Fruit fly (Drosophila melanogaster) whole organism, embryonic: ENCODE results near the gene e.

Experiments used
- Blimp-1 ChIP-seq: fragments of 200-800 bp; sonication (Bioruptor generic); optimal IDR thresholded peaks from 3 replicates; lab custom pipeline; 2018; ENCODE audit warnings: missing biosample characterization, missing genetic modification characterization, mild to moderate bottlenecking, moderate library complexity, missing genetic modification reagents
- BtbVII ChIP-seq: fragments of 200-800 bp; sonication (Bioruptor generic); optimal IDR thresholded peaks from 3 replicates; lab custom pipeline; 2017; ENCODE audit warnings: missing biosample characterization, mild to moderate bottlenecking, missing genetic modification characterization
- CG10267 ChIP-seq: fragments of 200-800 bp; sonication (Bioruptor generic); optimal IDR thresholded peaks from 2 replicates; lab custom pipeline; 2018; ENCODE audit warnings: missing biosample characterization, mild to moderate bottlenecking, missing genetic modification characterization, moderate library complexity
- CG10654 ChIP-seq: fragments of 200-800 bp; sonication (Bioruptor generic); optimal IDR thresholded peaks from 2 replicates; lab custom pipeline; 2016; ENCODE audit warnings: missing biosample characterization, missing genetic modification characterization
- CG11085 ChIP-seq: fragments of 200-800 bp; sonication (Bioruptor generic); IDR thresholded peaks from 2 replicates; pipeline ENCODE4 v1.3.6; 2022; ENCODE audit warnings: missing biosample characterization, missing genetic modification characterization
- CG12299 ChIP-seq: fragments of 200-800 bp; sonication (Bioruptor generic); optimal IDR thresholded peaks from 2 replicates; lab custom pipeline; 2018; ENCODE audit warnings: missing biosample characterization, mild to moderate bottlenecking, missing genetic modification characterization
- CG12942 ChIP-seq: fragments of 200-800 bp; sonication (Bioruptor generic); optimal IDR thresholded peaks from 3 replicates; lab custom pipeline; 2016; ENCODE audit warnings: missing biosample characterization, missing genetic modification characterization
- CG15514 ChIP-seq: fragments of 200-800 bp; sonication (Bioruptor generic); optimal IDR thresholded peaks from 3 replicates; lab custom pipeline; 2017; ENCODE audit warnings: missing biosample characterization, missing genetic modification characterization, mild to moderate bottlenecking, moderate library complexity, missing genetic modification reagents
- CG17359 ChIP-seq: fragments of 200-800 bp; sonication (Bioruptor generic); optimal IDR thresholded peaks from 3 replicates; lab custom pipeline; 2018; ENCODE audit warnings: missing biosample characterization, mild to moderate bottlenecking, missing genetic modification characterization, moderate library complexity
- CG17361 ChIP-seq: fragments of 200-800 bp; sonication (Bioruptor generic); IDR thresholded peaks from 3 replicates; pipeline ENCODE4 v1.3.6; 2022; ENCODE audit warnings: missing biosample characterization, missing genetic modification characterization
- CG2120 ChIP-seq: fragments of 200-800 bp; sonication (Bioruptor generic); optimal IDR thresholded peaks from 3 replicates; lab custom pipeline; 2016; ENCODE audit warnings: missing biosample characterization, missing genetic modification characterization
- CG2712 ChIP-seq: fragments of 200-800 bp; optimal IDR thresholded peaks from 3 replicates; lab custom pipeline; 2019; ENCODE audit warnings: missing biosample characterization, mild to moderate bottlenecking, missing genetic modification characterization, moderate library complexity
- CG3407 ChIP-seq: fragments of 200-800 bp; sonication (Bioruptor generic); optimal IDR thresholded peaks from 2 replicates; lab custom pipeline; 2018; ENCODE audit warnings: missing biosample characterization, mild to moderate bottlenecking, missing genetic modification characterization
- CG4707 ChIP-seq: fragments of 200-800 bp; sonication (Bioruptor generic); optimal IDR thresholded peaks from 2 replicates; lab custom pipeline; 2018; ENCODE audit warnings: missing biosample characterization, mild to moderate bottlenecking, missing genetic modification characterization, moderate library complexity
- CG4854 ChIP-seq: fragments of 200-800 bp; sonication (Bioruptor generic); optimal IDR thresholded peaks from 2 replicates; lab custom pipeline; 2016; ENCODE audit warnings: missing biosample characterization, missing genetic modification characterization, inconsistent platforms
- CG6689 ChIP-seq: fragments of 200-800 bp; sonication (Bioruptor generic); IDR thresholded peaks from 2 replicates; pipeline ENCODE4 v1.3.6; 2022; ENCODE audit warnings: missing biosample characterization, missing genetic modification characterization
- CG6765 ChIP-seq: fragments of 200-800 bp; sonication (Bioruptor generic); optimal IDR thresholded peaks from 3 replicates; lab custom pipeline; 2017; ENCODE audit warnings: missing biosample characterization, mild to moderate bottlenecking, missing genetic modification characterization
- CG6791 ChIP-seq: fragments of 200-800 bp; sonication (Bioruptor generic); IDR thresholded peaks from 3 replicates; pipeline ENCODE4 v1.3.6; 2022; ENCODE audit warnings: missing biosample characterization, missing genetic modification characterization; ENCODE audit not compliant: partially characterized antibody
- CG7357 ChIP-seq: fragments of 200-800 bp; sonication (Bioruptor generic); IDR thresholded peaks from 3 replicates; pipeline ENCODE4 v1.3.6; 2022; ENCODE audit warnings: missing biosample characterization, missing genetic modification characterization
- CG7987 ChIP-seq: fragments of 200-800 bp; sonication (Bioruptor generic); optimal IDR thresholded peaks from 2 replicates; lab custom pipeline; 2018; ENCODE audit warnings: missing biosample characterization, mild to moderate bottlenecking, missing genetic modification characterization, moderate library complexity
- CG8388 ChIP-seq: fragments of 200-800 bp; sonication (Bioruptor generic); optimal IDR thresholded peaks from 2 replicates; lab custom pipeline; 2019; ENCODE audit warnings: missing biosample characterization, mild to moderate bottlenecking, missing genetic modification characterization, moderate library complexity
- CG9727 ChIP-seq: fragments of 200-800 bp; sonication (Bioruptor generic); optimal IDR thresholded peaks from 3 replicates; lab custom pipeline; 2017; ENCODE audit warnings: missing biosample characterization, mild to moderate bottlenecking, missing genetic modification characterization
- Chrac-16 ChIP-seq: fragments of 200-800 bp; sonication (Bioruptor generic); optimal IDR thresholded peaks from 3 replicates; lab custom pipeline; 2016; ENCODE audit warnings: missing biosample characterization, missing genetic modification characterization
- CkIIα-i1 ChIP-seq: fragments of 200-800 bp; sonication (Bioruptor generic); IDR thresholded peaks from 2 replicates; pipeline ENCODE4 v1.3.6; 2022; ENCODE audit warnings: missing biosample characterization, missing genetic modification characterization
- Dfd ChIP-seq, 2 experiments: fragments of >200 bp; optimal IDR thresholded peaks; 2 replicates each; lab custom pipeline; 2017; ENCODE audit warnings: missing biosample characterization in 2 of 2, missing genetic modification characterization in 2 of 2
- Doc3 ChIP-seq: fragments of 200-800 bp; sonication (Bioruptor generic); IDR thresholded peaks from 3 replicates; pipeline ENCODE4 v1.3.6; 2022; ENCODE audit warnings: missing biosample characterization, missing genetic modification characterization; ENCODE audit not compliant: partially characterized antibody
- ERR ChIP-seq: fragments of 200-800 bp; sonication (Bioruptor generic); optimal IDR thresholded peaks from 2 replicates; lab custom pipeline; 2016; ENCODE audit warnings: missing biosample characterization, missing genetic modification characterization
- HmgD ChIP-seq: fragments of 200-800 bp; sonication (Bioruptor generic); optimal IDR thresholded peaks from 3 replicates; lab custom pipeline; 2016; ENCODE audit warnings: missing biosample characterization, missing genetic modification characterization
- Hsf ChIP-seq: fragments of 200-800 bp; sonication (Bioruptor generic); optimal IDR thresholded peaks from 3 replicates; lab custom pipeline; 2016; ENCODE audit warnings: missing biosample characterization, missing genetic modification characterization
- Kr ChIP-seq: fragments of 200-800 bp; sonication (Bioruptor generic); optimal IDR thresholded peaks from 2 replicates; lab custom pipeline; 2017; ENCODE audit warnings: missing biosample characterization, mild to moderate bottlenecking, missing genetic modification characterization
- Lhr ChIP-seq: fragments of 200-800 bp; sonication (Bioruptor generic); optimal IDR thresholded peaks from 3 replicates; lab custom pipeline; 2017; ENCODE audit warnings: mild to moderate bottlenecking, missing biosample characterization, missing genetic modification reagents, missing genetic modification characterization
- NC2α ChIP-seq: fragments of 200-800 bp; sonication (Bioruptor generic); optimal IDR thresholded peaks from 2 replicates; lab custom pipeline; 2016; ENCODE audit warnings: missing biosample characterization, missing genetic modification characterization
- Sry-δ ChIP-seq: fragments of 200-800 bp; sonication (Bioruptor generic); optimal IDR thresholded peaks from 2 replicates; lab custom pipeline; 2016; ENCODE audit warnings: missing biosample characterization, missing genetic modification characterization
- Xrp1 ChIP-seq: fragments of 200-800 bp; sonication (Bioruptor generic); IDR thresholded peaks from 2 replicates; pipeline ENCODE4 v1.3.6; 2022; ENCODE audit warnings: missing biosample characterization, missing genetic modification characterization
- ash1 ChIP-seq: fragments of 200-800 bp; sonication (Bioruptor generic); optimal IDR thresholded peaks from 2 replicates; lab custom pipeline; 2018; ENCODE audit warnings: missing biosample characterization, mild to moderate bottlenecking, missing genetic modification characterization
- az2 ChIP-seq: fragments of 200-800 bp; sonication (Bioruptor generic); optimal IDR thresholded peaks from 3 replicates; lab custom pipeline; 2016; ENCODE audit warnings: missing biosample characterization, missing genetic modification characterization
- dati ChIP-seq: fragments of 200-800 bp; sonication (Bioruptor generic); IDR thresholded peaks from 2 replicates; pipeline ENCODE4 v1.3.6; 2022; ENCODE audit warnings: missing biosample characterization, missing genetic modification characterization
- disco-r ChIP-seq: fragments of 200-800 bp; sonication (Bioruptor generic); optimal IDR thresholded peaks from 2 replicates; lab custom pipeline; 2016; ENCODE audit warnings: missing biosample characterization, missing genetic modification characterization
- dmrt11E ChIP-seq: fragments of 200-800 bp; sonication (Bioruptor generic); optimal IDR thresholded peaks from 3 replicates; lab custom pipeline; 2018; ENCODE audit warnings: missing biosample characterization, mild to moderate bottlenecking, missing genetic modification characterization, moderate library complexity
- fd64A ChIP-seq: fragments of 200-800 bp; sonication (Bioruptor generic); optimal IDR thresholded peaks from 3 replicates; lab custom pipeline; 2018; ENCODE audit warnings: missing biosample characterization, mild to moderate bottlenecking, missing genetic modification characterization
- fd96Cb ChIP-seq: fragments of 200-800 bp; sonication (Bioruptor generic); optimal IDR thresholded peaks from 2 replicates; lab custom pipeline; 2018; ENCODE audit warnings: missing biosample characterization, mild to moderate bottlenecking, missing genetic modification characterization, moderate library complexity
- gsb-n ChIP-seq: fragments of 200-800 bp; sonication (Bioruptor generic); optimal IDR thresholded peaks from 3 replicates; lab custom pipeline; 2018; ENCODE audit warnings: missing biosample characterization, mild to moderate bottlenecking, missing genetic modification characterization
- jigr1 ChIP-seq: fragments of 200-800 bp; sonication (Bioruptor generic); IDR thresholded peaks from 3 replicates; pipeline ENCODE4 v1.3.6; 2022; ENCODE audit warnings: missing biosample characterization, missing genetic modification characterization
- kah ChIP-seq: fragments of 200-800 bp; sonication (Bioruptor generic); optimal IDR thresholded peaks from 2 replicates; lab custom pipeline; 2018; ENCODE audit warnings: missing biosample characterization, mild to moderate bottlenecking, missing genetic modification characterization
- nom ChIP-seq: fragments of 200-800 bp; sonication (Bioruptor generic); optimal IDR thresholded peaks from 2 replicates; lab custom pipeline; 2017; ENCODE audit warnings: missing biosample characterization, missing genetic modification characterization, mild to moderate bottlenecking, moderate library complexity, missing genetic modification reagents
- onecut ChIP-seq: fragments of 200-800 bp; sonication (Bioruptor generic); IDR thresholded peaks from 2 replicates; pipeline ENCODE4 v1.3.6; 2022; ENCODE audit warnings: missing biosample characterization, missing genetic modification characterization
- org-1 ChIP-seq: fragments of 200-800 bp; sonication (Bioruptor generic); optimal IDR thresholded peaks from 2 replicates; lab custom pipeline; 2017; ENCODE audit warnings: missing biosample characterization, missing genetic modification characterization
- psq ChIP-seq: fragments of 200-800 bp; sonication (Bioruptor generic); optimal IDR thresholded peaks from 2 replicates; lab custom pipeline; 2017; ENCODE audit warnings: missing biosample characterization, missing genetic modification characterization
- sens ChIP-seq: fragments of 200-800 bp; sonication (Bioruptor generic); peaks from one replicate; lab custom pipeline; 2016; ENCODE audit warnings: missing biosample characterization, missing genetic modification characterization
- tin ChIP-seq: fragments of 200-800 bp; sonication (Bioruptor generic); optimal IDR thresholded peaks from 3 replicates; lab custom pipeline; 2016; ENCODE audit warnings: missing biosample characterization, missing genetic modification characterization
- trh ChIP-seq: fragments of 200-800 bp; sonication (Bioruptor generic); optimal IDR thresholded peaks from 2 replicates; lab custom pipeline; 2016; ENCODE audit warnings: missing biosample characterization, missing genetic modification characterization
- z ChIP-seq: fragments of 200-800 bp; sonication (Bioruptor generic); IDR thresholded peaks from 3 replicates; pipeline ENCODE4 v1.3.6; 2022; ENCODE audit warnings: missing biosample characterization, missing genetic modification characterization

e gene

DNA sequence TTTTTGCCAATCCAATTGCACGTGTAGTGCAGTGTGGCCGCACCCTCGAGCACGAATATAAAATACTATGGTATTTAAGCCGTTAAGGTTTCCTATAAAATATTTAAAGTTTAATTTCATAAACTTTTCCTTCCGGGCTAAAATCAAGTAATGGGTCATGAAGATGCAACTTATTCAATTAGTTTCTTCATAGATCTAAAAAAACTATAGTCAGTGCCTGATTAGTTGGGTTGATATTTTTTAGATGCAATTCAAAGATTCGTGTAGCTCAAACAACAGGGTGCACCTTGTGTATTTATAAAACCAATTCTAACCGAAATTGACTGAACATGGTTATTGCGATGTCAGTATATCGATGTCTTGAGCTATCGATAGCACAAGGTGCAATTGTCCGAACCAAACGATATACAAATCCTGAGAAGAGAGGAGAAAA, 18.2 kb downstream of the e start, which contains the start of the genes Smyd5 and Oga (continued):
- peak; percentile 17 for TF ChIP-seq HmgD (GFP tag; lab: Kevin White, UChicago)
- TF ChIP-seq NC2α (GFP tag; lab: Kevin White, UChicago): no peak
- TF ChIP-seq org-1 (GFP tag; lab: Kevin White, UChicago): no peak
- peak; percentile 85 for TF ChIP-seq Sry-δ (GFP tag; lab: Kevin White, UChicago)
- TF ChIP-seq CG15514 (GFP tag; lab: Kevin White, UChicago): peak; percentile 28
- TF ChIP-seq CkIIα-i1 (GFP tag; lab: Robert Waterston, UW): no peak
- no peak for TF ChIP-seq Dfd (GFP tag; optimal IDR thresholded peaks at IDR 0.05; lab: Kevin White, UChicago)
- TF ChIP-seq onecut: peak; percentile 48
- TF ChIP-seq CG10267 (tag; lab: Kevin White, UChicago): peak; percentile 59
- no peak for TF ChIP-seq CG3407 (GFP tag; lab: Kevin White, UChicago)
- no peak for TF ChIP-seq CG12942 (GFP tag; lab: Kevin White, UChicago)
- TF ChIP-seq Lhr (GFP tag; lab: Kevin White, UChicago): peak; percentile 45
- TF ChIP-seq CG7357 (GFP tag; lab: Robert Waterston, UW): no peak
- peak; percentile 24 for TF ChIP-seq Chrac-16
- no peak for TF ChIP-seq CG8388 (GFP tag; lab: Kevin White, UChicago)
- TF ChIP-seq CG2712 (tag; lab: Kevin White, UChicago): peak; percentile 32
- peak; percentile 23 for TF ChIP-seq CG4854 (GFP tag; lab: Kevin White, UChicago)
- peak; percentile 94 for TF ChIP-seq CG6791 (GFP tag; lab: Robert Waterston, UW)
- TF ChIP-seq CG2120: peak; percentile 58
- peak; percentile 12 for TF ChIP-seq CG9727
- TF ChIP-seq CG6689 (GFP tag; lab: Robert Waterston, UW): no peak
- TF ChIP-seq psq (GFP tag; lab: Kevin White, UChicago): no peak
- TF ChIP-seq dati (GFP tag; lab: Robert Waterston, UW): no peak
- TF ChIP-seq kah (GFP tag; lab: Kevin White, UChicago): no peak
- TF ChIP-seq nom: peak; percentile 0
- TF ChIP-seq Kr (GFP tag; lab: Kevin White, UChicago): no peak
- TF ChIP-seq sens: peak; percentile 84
- peak; percentile 13 for TF ChIP-seq az2 (GFP tag; lab: Kevin White, UChicago)
- TF ChIP-seq tin (GFP tag; lab: Kevin White, UChicago): no peak
- TF ChIP-seq CG17361 (GFP tag; lab: Robert Waterston, UW): peak; percentile 44; the same call in 2 of the 3 replicates
- no peak for TF ChIP-seq ash1 (GFP tag; lab: Kevin White, UChicago)
- TF ChIP-seq CG4707 (GFP tag; lab: Kevin White, UChicago): no peak
- TF ChIP-seq CG6765 (GFP tag; lab: Kevin White, UChicago): no peak
- TF ChIP-seq Xrp1 (GFP tag; lab: Robert Waterston, UW): no peak
- no peak for TF ChIP-seq disco-r (GFP tag; lab: Kevin White, UChicago)
- no peak for TF ChIP-seq CG17359
- TF ChIP-seq fd64A (GFP tag; lab: Kevin White, UChicago): no peak
- TF ChIP-seq CG12299 (tag; lab: Kevin White, UChicago): no peak
- TF ChIP-seq jigr1 (GFP tag; lab: Robert Waterston, UW): no peak
- no peak for TF ChIP-seq Blimp-1
- TF ChIP-seq z (GFP tag; lab: Robert Waterston, UW): no peak
- TF ChIP-seq CG10654 (GFP tag; lab: Kevin White, UChicago): no peak
- peak; percentile 58 for TF ChIP-seq Hsf
- TF ChIP-seq gsb-n (tag; lab: Kevin White, UChicago): no peak
- TF ChIP-seq CG7987 (GFP tag; lab: Kevin White, UChicago): peak; percentile 30
- no peak for TF ChIP-seq trh (GFP tag; lab: Kevin White, UChicago)
- TF ChIP-seq ERR (GFP tag; lab: Kevin White, UChicago): no peak
- TF ChIP-seq CG11085 (GFP tag; lab: Robert Waterston, UW): no peak
- TF ChIP-seq dmrt11E (tag; lab: Kevin White, UChicago): peak; percentile 1
- no peak for TF ChIP-seq BtbVII (GFP tag; lab: Kevin White, UChicago)
- TF ChIP-seq Doc3 (GFP tag; lab: Robert Waterston, UW): peak; percentile 90
- no peak for TF ChIP-seq fd96Cb (tag; lab: Kevin White, UChicago)
